Worm (Caenorhabditis elegans): Measurements from ENCODE around the gene F11D11.4.

- no peak for TF ChIP-seq madf-9 (GFP tag; conservative IDR thresholded peaks at IDR 0.05)
- TF ChIP-seq unc-130 (GFP tag; optimal IDR thresholded peaks at IDR 0.05) = no peak
- TF ChIP-seq ceh-44 (GFP tag; IDR thresholded peaks at IDR 0.05) = no peak
- TF ChIP-seq nhr-41 (GFP tag; IDR thresholded peaks at IDR 0.05) = no peak
- TF ChIP-seq hlh-30 (tag; optimal IDR thresholded peaks at IDR 0.05; ENCODE audit: insufficient read depth) = no peak
- TF ChIP-seq nhr-10 (tag; optimal IDR thresholded peaks at IDR 0.05) = no peak
- no peak for TF ChIP-seq snpc-4 (tag; optimal IDR thresholded peaks at IDR 0.05)
- no peak for TF ChIP-seq nhr-102 (tag; optimal IDR thresholded peaks at IDR 0.05)
- no peak for TF ChIP-seq ces-1 (GFP tag; optimal IDR thresholded peaks at IDR 0.05)
- no peak for TF ChIP-seq aly-2 (tag; optimal IDR thresholded peaks at IDR 0.05)
- no peak for TF ChIP-seq ama-1 (optimal IDR thresholded peaks at IDR 0.05)
- TF ChIP-seq tag-97 (GFP tag; IDR thresholded peaks at IDR 0.05) = no peak
- no peak for TF ChIP-seq nhr-28 (tag; optimal IDR thresholded peaks at IDR 0.05)
- TF ChIP-seq egl-27 (tag; optimal IDR thresholded peaks at IDR 0.05) = no peak
Measured at ce11 chrV:18731579-18732041, 29.6 kb upstream of the F11D11.4 start, which contains the start of the genes asp-18 and scl-19.

Measured in whole organism, L4 larva.